Worm (Caenorhabditis elegans): Measurements from ENCODE around the gene sra-8.

The sra-8 gene

DNA sequence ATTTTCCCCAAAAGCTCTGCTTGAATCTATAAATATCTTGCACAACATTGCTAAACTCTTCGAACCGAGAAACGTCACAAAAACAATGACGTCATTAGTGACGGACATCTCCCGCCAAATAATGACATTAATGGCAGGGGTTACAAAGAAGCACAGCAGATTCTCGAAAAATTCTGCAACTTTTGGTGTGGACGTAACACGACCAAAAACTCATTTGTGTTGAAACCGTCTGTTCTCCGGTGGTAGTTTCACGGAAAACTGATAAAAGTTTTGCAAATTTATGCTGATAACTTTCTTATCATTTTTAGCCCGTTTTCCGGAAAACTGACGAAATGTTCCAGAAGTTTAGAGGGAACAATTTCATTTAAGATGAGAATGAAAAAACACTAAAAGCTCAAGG lies 38.9 kb upstream of the sra-8 start:
- TF ChIP-seq zfp-3 (GFP tag; conservative IDR thresholded peaks at IDR 0.05) (no peak), lin-15B (tag; optimal IDR thresholded peaks at IDR 0.05) (no peak), tra-1 (GFP tag; IDR thresholded peaks at IDR 0.05) (no peak), skn-1 (tag; optimal IDR thresholded peaks at IDR 0.05) (no peak), mep-1 (tag; optimal IDR thresholded peaks at IDR 0.05) (no peak), nhr-28 (tag; optimal IDR thresholded peaks at IDR 0.05) (peak; percentile 45), pha-4 (GFP tag; IDR thresholded peaks at IDR 0.05) (no peak), pha-4 (tag; optimal IDR thresholded peaks at IDR 0.05) (no peak), nhr-48 (tag; optimal IDR thresholded peaks at IDR 0.05) (no peak), rbr-2 (tag; optimal IDR thresholded peaks at IDR 0.05) (no peak), nhr-42 (GFP tag; IDR thresholded peaks at IDR 0.05) (no peak), lin-39 (tag; optimal IDR thresholded peaks at IDR 0.05) (no peak), duxl-1 (tag; optimal IDR thresholded peaks at IDR 0.05; ENCODE audit: poor library complexity) (no peak), mdt-29 (GFP tag; IDR thresholded peaks at IDR 0.05) (0 out of 2 replicates have a peak, but pooled peaks have one; percentile 25), F44E2.7 (GFP tag; IDR thresholded peaks at IDR 0.05) (no peak), lsy-2 (tag; optimal IDR thresholded peaks at IDR 0.05) (peak in 1 of 2 experiments; percentile 15), hlh-11 (tag; optimal IDR thresholded peaks at IDR 0.05) (peak; percentile 60), dve-1 (tag; optimal IDR thresholded peaks at IDR 0.05; ENCODE audit: insufficient read depth) (peak; percentile 32), lir-3 (tag; optimal IDR thresholded peaks at IDR 0.05) (no peak), arid-1 (GFP tag; conservative IDR thresholded peaks at IDR 0.05) (no peak), jun-1 (tag; optimal IDR thresholded peaks at IDR 0.05) (no peak), nhr-41 (GFP tag; IDR thresholded peaks at IDR 0.05) (no peak), T26A8.4 (GFP tag; IDR thresholded peaks at IDR 0.05) (no peak), ceh-28 (tag; optimal IDR thresholded peaks at IDR 0.05) (no peak), daf-16 (GFP tag; optimal IDR thresholded peaks at IDR 0.05) (no peak), daf-16 (tag; optimal IDR thresholded peaks at IDR 0.05) (peak; percentile 31), php-3 (GFP tag; IDR thresholded peaks at IDR 0.05) (0 out of 2 replicates have a peak, but pooled peaks have one; percentile 13), dmd-6 (GFP tag; IDR thresholded peaks at IDR 0.05) (peak; percentile 90), daf-12 (tag; optimal IDR thresholded peaks at IDR 0.05) (no peak)

DNA sequence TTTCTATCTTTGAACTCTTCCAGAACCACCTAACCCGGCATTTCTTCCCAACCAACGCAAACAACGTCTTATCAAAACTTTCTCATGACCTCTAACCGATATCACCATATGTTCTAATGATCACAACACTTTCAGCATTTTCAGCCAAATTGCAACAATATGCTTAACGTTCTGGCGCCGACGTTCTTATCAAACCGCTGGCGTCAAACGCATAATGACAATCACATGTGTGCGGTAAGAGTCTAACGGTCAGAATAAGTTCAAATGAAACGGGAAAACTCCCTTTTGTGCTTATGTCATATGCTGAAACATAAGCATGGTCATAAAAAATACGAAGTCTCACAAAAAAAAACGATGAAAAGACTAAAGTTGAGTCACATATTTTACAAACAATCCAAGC lies 36.6 kb upstream of the sra-8 start:
- TF ChIP-seq nhr-48 (tag; optimal IDR thresholded peaks at IDR 0.05) (peak; percentile 86), nhr-77 (tag; optimal IDR thresholded peaks at IDR 0.05) (peak; percentile 79), nhr-111 (GFP tag; optimal IDR thresholded peaks at IDR 0.05) (no peak), rbr-2 (tag; optimal IDR thresholded peaks at IDR 0.05) (no peak), dmd-8 (GFP tag; IDR thresholded peaks at IDR 0.05) (no peak), daf-19 (GFP tag; conservative IDR thresholded peaks at IDR 0.05) (no peak), nhr-25 (tag; optimal IDR thresholded peaks at IDR 0.05; ENCODE audit: borderline replicate concordance, insufficient read depth) (no peak), ztf-11 (tag; optimal IDR thresholded peaks at IDR 0.05) (no peak), T20F7.1 (GFP tag; optimal IDR thresholded peaks at IDR 0.05) (peak; percentile 55), F10B5.3 (tag; optimal IDR thresholded peaks at IDR 0.05) (no peak), lin-13 (GFP tag; optimal IDR thresholded peaks at IDR 0.05) (no peak), skn-1 (tag; optimal IDR thresholded peaks at IDR 0.05) (no peak), lin-29 (GFP tag; IDR thresholded peaks at IDR 0.05) (no peak), lin-15B (tag; optimal IDR thresholded peaks at IDR 0.05) (no peak), pqm-1 (tag; optimal IDR thresholded peaks at IDR 0.05) (peak; percentile 81), ceh-28 (tag; optimal IDR thresholded peaks at IDR 0.05) (no peak), nhr-6 (tag; optimal IDR thresholded peaks at IDR 0.05) (no peak), dmd-6 (GFP tag; IDR thresholded peaks at IDR 0.05) (peak; percentile 98), F37D6.2 (tag; optimal IDR thresholded peaks at IDR 0.05) (no peak), mxl-3 (GFP tag; optimal IDR thresholded peaks at IDR 0.05) (no peak), tra-1 (GFP tag; IDR thresholded peaks at IDR 0.05) (peak; percentile 88), mdt-29 (GFP tag; IDR thresholded peaks at IDR 0.05) (peak; percentile 93), mxl-2 (GFP tag; conservative IDR thresholded peaks at IDR 0.05) (no peak), lin-39 (tag; optimal IDR thresholded peaks at IDR 0.05) (no peak), mdl-1 (tag; optimal IDR thresholded peaks at IDR 0.05) (peak in 1 of 2 experiments; percentile 25), hif-1 (tag; optimal IDR thresholded peaks at IDR 0.05) (peak in 1 of 2 experiments; percentile 49), Y75B8A.6 (GFP tag; IDR thresholded peaks at IDR 0.05) (no peak), unc-130 (GFP tag; optimal IDR thresholded peaks at IDR 0.05) (no peak), mes-2 (tag; optimal IDR thresholded peaks at IDR 0.05; ENCODE audit: poor library complexity, severe bottlenecking) (peak; percentile 52), F44E2.7 (GFP tag; IDR thresholded peaks at IDR 0.05) (no peak), snpc-4 (tag; optimal IDR thresholded peaks at IDR 0.05) (no peak)
